Fruit fly (Drosophila melanogaster) whole organism: ENCODE results near the gene CG17199.

Source experiments
- CG8478 ChIP-seq: fragments of >200 bp; optimal IDR thresholded peaks from 2 replicates; lab custom pipeline; 2018; ENCODE audit warnings: inconsistent platforms
- Dll ChIP-seq: fragments of >200 bp; optimal IDR thresholded peaks from 2 replicates; lab custom pipeline; 2017
- EcR ChIP-seq, 2 experiments: fragments of >200 bp; optimal IDR thresholded peaks; 2 replicates each; lab custom pipeline; 2017; ENCODE audit warnings: missing biosample characterization in 2 of 2, missing genetic modification characterization in 2 of 2, missing genetic modification reagents in 2 of 2
- pan ChIP-seq: fragments of >200 bp; optimal IDR thresholded peaks from 2 replicates; lab custom pipeline; 2017
- psq ChIP-seq: fragments of >200 bp; optimal IDR thresholded peaks from 2 replicates; lab custom pipeline; 2017
- usp ChIP-seq: fragments of >200 bp; optimal IDR thresholded peaks from 2 replicates; lab custom pipeline; 2017; ENCODE audit warnings: missing biosample characterization, missing genetic modification characterization, mixed read lengths

CG17199 gene

dm6 chr3R:20209691-20210090 lies at the start of gene CG17199:
Gene CG17199 (minus strand): TSS chr3R:20209791.
- TF ChIP-seq CG8478 (lab: Kevin White, UChicago) (no peak), pan (lab: Kevin White, UChicago) (no peak), psq (no peak), usp (GFP tag; lab: Kevin White, UChicago) (no peak), EcR (GFP tag; optimal IDR thresholded peaks at IDR 0.05; lab: Kevin White, UChicago) (no peak), Dll (lab: Kevin White, UChicago) (no peak)

- TF ChIP-seq CG8478 (lab: Kevin White, UChicago) (no peak), usp (GFP tag; lab: Kevin White, UChicago) (no peak), Dll (lab: Kevin White, UChicago) (no peak), EcR (GFP tag; optimal IDR thresholded peaks at IDR 0.05; lab: Kevin White, UChicago) (no peak), pan (lab: Kevin White, UChicago) (no peak), psq (no peak)
Observed at dm6 chr3R:20258799-20259405, 49.3 kb upstream of the CG17199 start.

dm6 chr3R:20257937-20258334 lies 48.3 kb upstream of the CG17199 start:
- TF ChIP-seq CG8478 (lab: Kevin White, UChicago): no peak
- no peak for TF ChIP-seq EcR (GFP tag; optimal IDR thresholded peaks at IDR 0.05; lab: Kevin White, UChicago)
- TF ChIP-seq pan (lab: Kevin White, UChicago): no peak
- no peak for TF ChIP-seq psq
- no peak for TF ChIP-seq Dll (lab: Kevin White, UChicago)
- TF ChIP-seq usp (GFP tag; lab: Kevin White, UChicago): no peak

- TF ChIP-seq pan (lab: Kevin White, UChicago) (no peak), usp (GFP tag; lab: Kevin White, UChicago) (no peak), CG8478 (lab: Kevin White, UChicago) (peak; percentile 6), psq (no peak), EcR (GFP tag; optimal IDR thresholded peaks at IDR 0.05; lab: Kevin White, UChicago) (peak in 1 of 2 experiments; percentile 16), Dll (lab: Kevin White, UChicago) (no peak)
Observed at dm6 chr3R:20257180-20257936, 47.8 kb upstream of the CG17199 start.

- TF ChIP-seq EcR (GFP tag; optimal IDR thresholded peaks at IDR 0.05; lab: Kevin White, UChicago) (no peak), Dll (lab: Kevin White, UChicago) (no peak), usp (GFP tag; lab: Kevin White, UChicago) (no peak), pan (lab: Kevin White, UChicago) (no peak), CG8478 (lab: Kevin White, UChicago) (no peak), psq (no peak)
Observed at dm6 chr3R:20256278-20256979, 46.8 kb upstream of the CG17199 start.

dm6 chr3R:20254231-20255126 lies 44.9 kb upstream of the CG17199 start:
- TF ChIP-seq psq (no peak), pan (lab: Kevin White, UChicago) (peak; percentile 35)

- no peak for TF ChIP-seq CG8478 (lab: Kevin White, UChicago)
- no peak for TF ChIP-seq EcR (GFP tag; optimal IDR thresholded peaks at IDR 0.05; lab: Kevin White, UChicago)
- no peak for TF ChIP-seq usp (GFP tag; lab: Kevin White, UChicago)
- TF ChIP-seq Dll (lab: Kevin White, UChicago): no peak
- no peak for TF ChIP-seq psq
- no peak for TF ChIP-seq pan (lab: Kevin White, UChicago)
Observed at dm6 chr3R:20253818-20254217, 44.2 kb upstream of the CG17199 start.

- TF ChIP-seq Dll (lab: Kevin White, UChicago) (peak; percentile 53), EcR (GFP tag; optimal IDR thresholded peaks at IDR 0.05; lab: Kevin White, UChicago) (no peak)
Observed at dm6 chr3R:20253002-20253584, 43.5 kb upstream of the CG17199 start.

- TF ChIP-seq CG8478 (lab: Kevin White, UChicago): no peak
Observed at dm6 chr3R:20252443-20252913, 42.9 kb upstream of the CG17199 start, which contains the start of gene cic. Gene cic (plus strand): TSS chr3R:20252770.

dm6 chr3R:20238008-20238407 lies 28.4 kb upstream of the CG17199 start:
- no peak for TF ChIP-seq pan (lab: Kevin White, UChicago)
- TF ChIP-seq usp (GFP tag; lab: Kevin White, UChicago): no peak
- TF ChIP-seq psq: no peak
- no peak for TF ChIP-seq CG8478 (lab: Kevin White, UChicago)
- TF ChIP-seq EcR (GFP tag; optimal IDR thresholded peaks at IDR 0.05; lab: Kevin White, UChicago): no peak
- no peak for TF ChIP-seq Dll (lab: Kevin White, UChicago)

- TF ChIP-seq Dll (lab: Kevin White, UChicago) (no peak), CG8478 (lab: Kevin White, UChicago) (no peak), EcR (GFP tag; optimal IDR thresholded peaks at IDR 0.05; lab: Kevin White, UChicago) (no peak), pan (lab: Kevin White, UChicago) (no peak), psq (no peak), usp (GFP tag; lab: Kevin White, UChicago) (no peak)
Observed at dm6 chr3R:20227548-20227947, 18.0 kb upstream of the CG17199 start.
